Worm (Caenorhabditis elegans) whole organism, L2 larva: Measurements from ENCODE around the gene C28C12.11.

ENCODE experiments used
- C34F6.9 ChIP-seq: fragments of 150-350 bp; optimal IDR thresholded peaks from 2 replicates; lab custom pipeline; 2014; ENCODE audit warnings: missing biosample characterization, missing genetic modification characterization
- F13H6.1 ChIP-seq: sonication (generic microtip); optimal IDR thresholded peaks from 2 replicates; lab custom pipeline; 2016; ENCODE audit warnings: missing genetic modification characterization, missing compliant biosample characterization
- R02D3.7 ChIP-seq: fragments of 150-350 bp; optimal IDR thresholded peaks from 2 replicates; lab custom pipeline; 2014; ENCODE audit warnings: missing biosample characterization, missing genetic modification characterization
- Y55F3AM.14 ChIP-seq: fragments of 200-800 bp; sonication (Bioruptor generic); optimal IDR thresholded peaks from 2 replicates; lab custom pipeline; 2018; ENCODE audit warnings: mild to moderate bottlenecking, missing genetic modification characterization, missing compliant biosample characterization
- ZK546.5 ChIP-seq: sonication (generic microtip); optimal IDR thresholded peaks from 2 replicates; lab custom pipeline; 2017; ENCODE audit warnings: missing biosample characterization, missing genetic modification characterization
- alr-1 ChIP-seq: fragments of 150-350 bp; optimal IDR thresholded peaks from 2 replicates; lab custom pipeline; 2014; ENCODE audit warnings: missing biosample characterization, missing genetic modification characterization
- aly-2 ChIP-seq: fragments of 150-350 bp; optimal IDR thresholded peaks from 2 replicates; lab custom pipeline; 2014; ENCODE audit warnings: missing biosample characterization, missing genetic modification characterization
- ama-1 ChIP-seq: fragments of 150-350 bp; optimal IDR thresholded peaks from 2 replicates; lab custom pipeline; 2018; ENCODE audit warnings: inconsistent platforms
- blmp-1 ChIP-seq: sonication (generic microtip); optimal IDR thresholded peaks from 2 replicates; lab custom pipeline; 2017; ENCODE audit warnings: missing genetic modification characterization, mild to moderate bottlenecking, missing compliant biosample characterization, antibody characterized with exemption, moderate library complexity; ENCODE audit not compliant: insufficient read depth
- ceh-16 ChIP-seq: fragments of 150-350 bp; optimal IDR thresholded peaks from 2 replicates; lab custom pipeline; 2014; ENCODE audit warnings: missing biosample characterization, missing genetic modification characterization
- ceh-82 ChIP-seq: fragments of 150-350 bp; optimal IDR thresholded peaks from 2 replicates; lab custom pipeline; 2014; ENCODE audit warnings: missing biosample characterization, missing genetic modification characterization
- crh-2 ChIP-seq: sonication (generic microtip); optimal IDR thresholded peaks from 2 replicates; lab custom pipeline; 2017; ENCODE audit warnings: missing biosample characterization, missing genetic modification characterization
- dmd-4 ChIP-seq: sonication (generic microtip); optimal IDR thresholded peaks from 2 replicates; lab custom pipeline; 2017; ENCODE audit warnings: missing biosample characterization, missing genetic modification characterization
- egl-27 ChIP-seq: sonication (generic microtip); optimal IDR thresholded peaks from 3 replicates; lab custom pipeline; 2017; ENCODE audit warnings: missing biosample characterization, missing genetic modification reagents, missing genetic modification characterization
- elt-1 ChIP-seq: fragments of 150-350 bp; optimal IDR thresholded peaks from 2 replicates; lab custom pipeline; 2014; ENCODE audit warnings: missing biosample characterization, missing genetic modification characterization
- elt-3 ChIP-seq: sonication (generic microtip); optimal IDR thresholded peaks from 2 replicates; lab custom pipeline; 2017; ENCODE audit warnings: missing biosample characterization, missing genetic modification characterization
- fos-1 ChIP-seq: fragments of 150-350 bp; optimal IDR thresholded peaks from 2 replicates; lab custom pipeline; 2014; ENCODE audit warnings: missing biosample characterization, missing genetic modification characterization
- gmeb-1 ChIP-seq: fragments of 150-350 bp; optimal IDR thresholded peaks from 2 replicates; lab custom pipeline; 2014; ENCODE audit warnings: missing biosample characterization, missing genetic modification characterization
- lin-11 ChIP-seq: fragments of 150-350 bp; sonication (generic microtip); optimal IDR thresholded peaks from 2 replicates; lab custom pipeline; 2014; ENCODE audit warnings: missing biosample characterization, missing genetic modification characterization, inconsistent platforms, mixed read lengths
- lin-13 ChIP-seq: fragments of 150-350 bp; optimal IDR thresholded peaks from 2 replicates; lab custom pipeline; 2014; ENCODE audit warnings: missing biosample characterization, missing genetic modification reagents, missing genetic modification characterization
- lin-39 ChIP-seq: fragments of 150-350 bp; optimal IDR thresholded peaks from 2 replicates; lab custom pipeline; 2014; ENCODE audit warnings: missing biosample characterization, missing genetic modification reagents, missing genetic modification characterization
- lsy-2 ChIP-seq, 2 experiments: fragments of 150-350 bp in 1 of 2; sonication (generic microtip) in 1 of 2; optimal IDR thresholded peaks; 2 replicates each; lab custom pipeline; 2014 to 2017; ENCODE audit warnings: missing biosample characterization in 2 of 2, missing genetic modification characterization in 2 of 2
- mab-5 ChIP-seq: fragments of 150-350 bp; optimal IDR thresholded peaks from 2 replicates; lab custom pipeline; 2014; ENCODE audit warnings: missing biosample characterization, missing genetic modification characterization
- mbf-1 ChIP-seq: sonication (generic microtip); optimal IDR thresholded peaks from 2 replicates; lab custom pipeline; 2017; ENCODE audit warnings: missing biosample characterization, missing genetic modification characterization
- mdl-1 ChIP-seq, 2 experiments: fragments of 150-350 bp in 1 of 2; sonication (generic microtip) in 1 of 2; optimal IDR thresholded peaks; 2 replicates each; lab custom pipeline; 2017; ENCODE audit warnings: missing biosample characterization in 2 of 2, missing genetic modification characterization in 2 of 2
- nhr-11 ChIP-seq: fragments of 150-350 bp; optimal IDR thresholded peaks from 2 replicates; lab custom pipeline; 2014; ENCODE audit warnings: missing biosample characterization, missing genetic modification characterization
- nhr-12 ChIP-seq: fragments of 150-350 bp; optimal IDR thresholded peaks from 2 replicates; lab custom pipeline; 2014; ENCODE audit warnings: missing biosample characterization, missing genetic modification characterization
- nhr-129 ChIP-seq: fragments of 150-350 bp; optimal IDR thresholded peaks from 2 replicates; lab custom pipeline; 2014; ENCODE audit warnings: missing biosample characterization, missing genetic modification characterization
- nhr-21 ChIP-seq: fragments of 150-350 bp; optimal IDR thresholded peaks from 2 replicates; lab custom pipeline; 2014; ENCODE audit warnings: missing biosample characterization, missing genetic modification characterization
- nhr-23 ChIP-seq: fragments of 150-350 bp; optimal IDR thresholded peaks from 2 replicates; lab custom pipeline; 2014; ENCODE audit warnings: missing biosample characterization, missing genetic modification reagents, missing genetic modification characterization
- nhr-25 ChIP-seq: fragments of 150-350 bp; sonication (generic microtip); optimal IDR thresholded peaks from 3 replicates; lab custom pipeline; 2014; ENCODE audit warnings: missing biosample characterization, missing genetic modification characterization
- nhr-6 ChIP-seq: fragments of 150-350 bp; optimal IDR thresholded peaks from 2 replicates; lab custom pipeline; 2014; ENCODE audit warnings: missing biosample characterization, missing genetic modification characterization
- nhr-77 ChIP-seq: fragments of 150-350 bp; optimal IDR thresholded peaks from 2 replicates; lab custom pipeline; 2014; ENCODE audit warnings: missing biosample characterization, missing genetic modification characterization
- peb-1 ChIP-seq: fragments of 150-350 bp; optimal IDR thresholded peaks from 2 replicates; lab custom pipeline; 2014; ENCODE audit warnings: missing biosample characterization, missing genetic modification characterization
- sem-4 ChIP-seq: fragments of 150-350 bp; optimal IDR thresholded peaks from 2 replicates; lab custom pipeline; 2014; ENCODE audit warnings: missing biosample characterization, missing genetic modification reagents, missing genetic modification characterization
- skn-1 ChIP-seq: sonication (generic microtip); optimal IDR thresholded peaks from 2 replicates; lab custom pipeline; 2017; ENCODE audit warnings: missing biosample characterization, missing genetic modification characterization
- sma-3 ChIP-seq: sonication (generic microtip); optimal IDR thresholded peaks from 2 replicates; lab custom pipeline; 2016; ENCODE audit warnings: missing genetic modification reagents, missing genetic modification characterization, missing compliant biosample characterization
- sma-9 ChIP-seq, 2 experiments: fragments of 150-350 bp in 1 of 2; sonication (generic microtip) in 1 of 2; optimal IDR thresholded peaks; 2 replicates each; lab custom pipeline; 2014 to 2016; ENCODE audit warnings: missing genetic modification characterization in 2 of 2, mild to moderate bottlenecking in 1 of 2, missing biosample characterization in 1 of 2, missing compliant biosample characterization in 1 of 2, missing genetic modification reagents in 1 of 2, moderate library complexity in 1 of 2
- snpc-4 ChIP-seq: fragments of 150-350 bp; optimal IDR thresholded peaks from 2 replicates; lab custom pipeline; 2014; ENCODE audit warnings: missing biosample characterization, missing genetic modification characterization
- unc-39 ChIP-seq: fragments of 150-350 bp; optimal IDR thresholded peaks from 2 replicates; lab custom pipeline; 2014; ENCODE audit warnings: missing biosample characterization, missing genetic modification characterization
- unc-55 ChIP-seq: fragments of 150-350 bp; sonication (generic microtip); optimal IDR thresholded peaks from 3 replicates; lab custom pipeline; 2014; ENCODE audit warnings: missing biosample characterization, missing genetic modification reagents, missing genetic modification characterization
- unc-62 ChIP-seq: fragments of 150-350 bp; optimal IDR thresholded peaks from 2 replicates; lab custom pipeline; 2014; ENCODE audit warnings: missing biosample characterization, missing genetic modification reagents, missing genetic modification characterization
- zag-1 ChIP-seq: fragments of 150-350 bp; optimal IDR thresholded peaks from 2 replicates; lab custom pipeline; 2014; ENCODE audit warnings: missing biosample characterization, missing genetic modification characterization
- ztf-1 ChIP-seq: fragments of 200-800 bp; sonication (Bioruptor generic); conservative IDR thresholded peaks from 2 replicates; pipeline ENCODE4 v1.3.6; 2022; ENCODE audit warnings: missing genetic modification characterization, missing compliant biosample characterization
- ztf-11 ChIP-seq: sonication (generic microtip); optimal IDR thresholded peaks from 2 replicates; lab custom pipeline; 2017; ENCODE audit warnings: missing biosample characterization, missing genetic modification characterization
- ztf-4 ChIP-seq: fragments of 150-350 bp; optimal IDR thresholded peaks from 2 replicates; lab custom pipeline; 2014; ENCODE audit warnings: missing biosample characterization, missing genetic modification characterization

Gene C28C12.11

ce11 chrIV:8473756-8474155 is at the start of gene C28C12.11:
C28C12.11 (plus strand) TSS chrIV:8474056.
- TF ChIP-seq sem-4 (no peak), unc-55 (GFP tag; lab: Kevin White, UChicago) (no peak), nhr-23 (tag; lab: Kevin White, UChicago) (no peak), ceh-16 (tag; lab: Kevin White, UChicago) (no peak), ztf-1 (GFP tag; lab: Robert Waterston, UW) (no peak), sma-9 (GFP tag; optimal IDR thresholded peaks at IDR 0.05; lab: Kevin White, UChicago) (no peak), sma-9 (tag; optimal IDR thresholded peaks at IDR 0.05; lab: Kevin White, UChicago) (no peak), unc-39 (no peak), elt-3 (no peak), zag-1 (no peak), alr-1 (no peak), R02D3.7 (tag; lab: Kevin White, UChicago) (no peak), lin-13 (GFP tag; lab: Kevin White, UChicago) (no peak), skn-1 (tag; lab: Kevin White, UChicago) (no peak), crh-2 (tag; lab: Kevin White, UChicago) (no peak), lsy-2 (tag; optimal IDR thresholded peaks at IDR 0.05; lab: Kevin White, UChicago) (no peak), aly-2 (no peak), lin-39 (tag; lab: Kevin White, UChicago) (no peak)

ce11 chrIV:8426537-8426936 is 47.3 kb upstream of the C28C12.11 start, which contains the start of the genes T26A8.3 and tmem-231:
T26A8.3 (minus strand) TSS chrIV:8426637.
tmem-231 (plus strand) TSS chrIV:8426785.
- TF ChIP-seq gmeb-1 (no peak), skn-1 (tag; lab: Kevin White, UChicago) (no peak), nhr-11 (no peak), nhr-6 (no peak), nhr-129 (no peak), F13H6.1 (tag; lab: Kevin White, UChicago) (no peak), ztf-11 (tag; lab: Kevin White, UChicago) (no peak), elt-3 (no peak)

- TF ChIP-seq egl-27 (tag; lab: Kevin White, UChicago) (peak; percentile 68), R02D3.7 (tag; lab: Kevin White, UChicago) (peak; percentile 39), Y55F3AM.14 (GFP tag; lab: Kevin White, UChicago) (peak; percentile 81), ceh-82 (tag; lab: Kevin White, UChicago) (no peak), unc-39 (no peak), lin-39 (tag; lab: Kevin White, UChicago) (no peak), crh-2 (tag; lab: Kevin White, UChicago) (peak; percentile 72), sma-9 (GFP tag; optimal IDR thresholded peaks at IDR 0.05; lab: Kevin White, UChicago) (peak; percentile 89), sma-9 (tag; optimal IDR thresholded peaks at IDR 0.05; lab: Kevin White, UChicago) (no peak), ZK546.5 (tag; lab: Kevin White, UChicago) (no peak), lin-13 (GFP tag; lab: Kevin White, UChicago) (peak; percentile 65), mdl-1 (tag; optimal IDR thresholded peaks at IDR 0.05; lab: Kevin White, UChicago) (peak in 1 of 2 experiments; percentile 39), ama-1 (lab: Kevin White, UChicago) (peak; percentile 98), lin-11 (tag; lab: Kevin White, UChicago) (peak; percentile 69), nhr-6 (peak; percentile 50), peb-1 (no peak), nhr-77 (tag; lab: Kevin White, UChicago) (peak; percentile 18), skn-1 (tag; lab: Kevin White, UChicago) (no peak), nhr-21 (tag; lab: Kevin White, UChicago) (peak; percentile 78), zag-1 (no peak), elt-3 (no peak), unc-55 (GFP tag; lab: Kevin White, UChicago) (peak; percentile 61), blmp-1 (tag; lab: Kevin White, UChicago) (peak; percentile 76), ztf-1 (GFP tag; lab: Robert Waterston, UW) (no peak), C34F6.9 (tag; lab: Kevin White, UChicago) (peak; percentile 60), mab-5 (tag; lab: Kevin White, UChicago) (peak; percentile 51), ztf-11 (tag; lab: Kevin White, UChicago) (no peak), aly-2 (no peak), snpc-4 (tag; lab: Kevin White, UChicago) (peak; percentile 99), mbf-1 (tag; lab: Kevin White, UChicago) (no peak), nhr-25 (tag; lab: Kevin White, UChicago) (peak; percentile 61), nhr-11 (no peak), sma-3 (peak; percentile 95), F13H6.1 (tag; lab: Kevin White, UChicago) (peak; percentile 81), lsy-2 (tag; optimal IDR thresholded peaks at IDR 0.05; lab: Kevin White, UChicago) (peak; percentile 82 to 88), dmd-4 (tag; lab: Kevin White, UChicago) (no peak), alr-1 (no peak), sem-4 (peak; percentile 44), elt-1 (no peak), gmeb-1 (peak; percentile 77), ztf-4 (tag; lab: Kevin White, UChicago) (peak; percentile 46), nhr-23 (tag; lab: Kevin White, UChicago) (no peak), ceh-16 (tag; lab: Kevin White, UChicago) (peak; percentile 45), nhr-12 (tag; lab: Kevin White, UChicago) (no peak), fos-1 (tag; lab: Kevin White, UChicago) (peak; percentile 86), unc-62 (GFP tag; lab: Kevin White, UChicago) (no peak), nhr-129 (peak; percentile 66)
Observed at ce11 chrIV:8428492-8428891, 45.4 kb upstream of the C28C12.11 start.
